Worm (Caenorhabditis elegans) whole organism, late embryonic: ENCODE measurements around the gene dhs-29.

ENCODE experiments used
- ceh-19 ChIP-seq: fragments of 200-800 bp; sonication (Bioruptor generic); optimal IDR thresholded peaks from 2 replicates; lab custom pipeline; 2018; ENCODE audit warnings: mild to moderate bottlenecking, missing genetic modification characterization, missing compliant biosample characterization
- ceh-31 ChIP-seq: sonication (generic microtip); optimal IDR thresholded peaks from 2 replicates; lab custom pipeline; 2016; ENCODE audit warnings: missing genetic modification characterization, missing compliant biosample characterization
- dmd-4 ChIP-seq: sonication (generic microtip); optimal IDR thresholded peaks from 2 replicates; lab custom pipeline; 2016; ENCODE audit warnings: borderline replicate concordance, missing genetic modification characterization, missing compliant biosample characterization
- fkh-10 ChIP-seq: fragments of 150-350 bp; optimal IDR thresholded peaks from 2 replicates; lab custom pipeline; 2014; ENCODE audit warnings: missing biosample characterization, missing genetic modification reagents, missing genetic modification characterization
- lim-6 ChIP-seq: sonication (generic microtip); optimal IDR thresholded peaks from 2 replicates; lab custom pipeline; 2016; ENCODE audit warnings: missing genetic modification characterization, missing compliant biosample characterization
- madf-2 ChIP-seq: sonication (generic microtip); optimal IDR thresholded peaks from 2 replicates; lab custom pipeline; 2017; ENCODE audit warnings: missing genetic modification characterization, missing compliant biosample characterization
- pag-3 ChIP-seq: sonication (generic microtip); optimal IDR thresholded peaks from 2 replicates; lab custom pipeline; 2016; ENCODE audit warnings: missing compliant biosample characterization, missing genetic modification characterization, borderline replicate concordance
- pax-1 ChIP-seq: fragments of 150-350 bp; optimal IDR thresholded peaks from 2 replicates; lab custom pipeline; 2014; ENCODE audit warnings: missing biosample characterization, missing genetic modification characterization
- tbx-2 ChIP-seq: sonication (generic microtip); optimal IDR thresholded peaks from 2 replicates; lab custom pipeline; 2016; ENCODE audit warnings: missing genetic modification characterization, missing compliant biosample characterization
- tbx-7 ChIP-seq: sonication (generic microtip); optimal IDR thresholded peaks from 2 replicates; lab custom pipeline; 2016; ENCODE audit warnings: missing genotype, missing genetic modification characterization, missing compliant biosample characterization
- unc-55 ChIP-seq: sonication (generic microtip); optimal IDR thresholded peaks from 2 replicates; lab custom pipeline; 2017; ENCODE audit warnings: missing biosample characterization, missing genetic modification reagents, missing genetic modification characterization
- unc-86 ChIP-seq: sonication (generic microtip); optimal IDR thresholded peaks from 2 replicates; lab custom pipeline; 2016; ENCODE audit warnings: missing genetic modification characterization, missing compliant biosample characterization

DNA sequence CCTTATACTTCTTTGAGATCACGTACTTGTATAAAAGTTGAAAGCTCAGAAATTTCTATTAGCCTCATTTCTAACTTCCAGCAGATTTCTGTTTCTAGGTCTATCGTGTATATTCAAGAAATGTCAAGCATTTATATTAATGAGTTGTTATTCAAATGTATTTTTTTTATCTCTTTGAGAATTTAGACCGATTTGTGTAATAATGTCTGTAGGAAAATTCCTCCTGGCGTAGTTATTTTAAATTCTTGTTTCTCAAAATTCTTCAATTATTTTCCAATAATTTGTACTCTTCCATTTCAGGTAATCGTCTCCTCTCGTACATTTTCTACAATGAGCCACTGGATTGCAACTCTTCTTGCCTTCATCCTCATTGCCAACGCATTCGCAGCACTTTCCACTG, 37.4 kb downstream of the dhs-29 start, which contains the start of gene nlp-61:
- TF ChIP-seq fkh-10 (GFP tag; lab: Kevin White, UChicago) (no peak), unc-55 (GFP tag; lab: Kevin White, UChicago) (no peak), unc-86 (no peak), dmd-4 (tag; lab: Kevin White, UChicago) (no peak), pag-3 (no peak), tbx-2 (tag; lab: Kevin White, UChicago) (no peak), lim-6 (tag; lab: Kevin White, UChicago) (no peak), tbx-7 (tag; lab: Kevin White, UChicago) (no peak), madf-2 (no peak), ceh-31 (tag; lab: Kevin White, UChicago) (no peak), ceh-19 (GFP tag; lab: Kevin White, UChicago) (no peak), pax-1 (no peak)
